Worm (Caenorhabditis elegans): ENCODE measurements around the gene nspg-11.

ce11 chrIV:9316068-9316681 is 7.7 kb downstream of the nspg-11 start, which contains the start of the genes F49C12.9 and rpn-7:
- TF ChIP-seq jun-1 (tag; optimal IDR thresholded peaks at IDR 0.05) (no peak), egl-27 (tag; optimal IDR thresholded peaks at IDR 0.05) (no peak), grh-1 (GFP tag; IDR thresholded peaks at IDR 0.05) (no peak), nhr-12 (tag; optimal IDR thresholded peaks at IDR 0.05) (no peak), nhr-28 (tag; optimal IDR thresholded peaks at IDR 0.05) (no peak), lsy-2 (tag; optimal IDR thresholded peaks at IDR 0.05) (peak in 1 of 2 experiments; percentile 39), mdl-1 (tag; optimal IDR thresholded peaks at IDR 0.05) (peak in 1 of 2 experiments; percentile 20), unc-130 (tag; optimal IDR thresholded peaks at IDR 0.05) (peak; percentile 61), zag-1 (tag; optimal IDR thresholded peaks at IDR 0.05) (no peak)
